Worm (Caenorhabditis elegans): ENCODE results near the gene D1005.10.

- TF ChIP-seq him-1 (tag; optimal IDR thresholded peaks at IDR 0.05) (no peak), dao-5 (tag; optimal IDR thresholded peaks at IDR 0.05) (no peak), W03F9.2 (tag; optimal IDR thresholded peaks at IDR 0.05) (no peak)
These were observed 5.4 kb downstream of the D1005.10 start for ce11 chrX:1480564-1480963.

Data from whole organism, L4/young adult.